Worm (Caenorhabditis elegans): ENCODE results near the gene lad-2.

ce11 chrIV:2928409-2928808 lies 49.9 kb downstream of the lad-2 start, which contains the start of gene manf-1:
- no peak for TF ChIP-seq lin-11 (tag; optimal IDR thresholded peaks at IDR 0.05)
- TF ChIP-seq ama-1 (optimal IDR thresholded peaks at IDR 0.05) = no peak
- no peak for TF ChIP-seq unc-86 (tag; optimal IDR thresholded peaks at IDR 0.05)
- no peak for TF ChIP-seq nhr-11 (tag; optimal IDR thresholded peaks at IDR 0.05)
- TF ChIP-seq elt-4 (tag; optimal IDR thresholded peaks at IDR 0.05) = no peak
- no peak for TF ChIP-seq pha-4 (tag; optimal IDR thresholded peaks at IDR 0.05)
